Worm (Caenorhabditis elegans) whole organism, L4 larva: ENCODE results near the gene F28D1.6.

Experiments
- T20F7.1 ChIP-seq: fragments of 200-800 bp; sonication (Bioruptor generic); optimal IDR thresholded peaks from 2 replicates; lab custom pipeline; 2018; ENCODE audit warnings: mild to moderate bottlenecking, missing genetic modification characterization, missing compliant biosample characterization
- Y105C5A.15 ChIP-seq: fragments of 200-800 bp; sonication (Bioruptor generic); IDR thresholded peaks from 2 replicates; pipeline ENCODE4 v1.3.6; 2022; ENCODE audit warnings: missing genetic modification characterization, missing compliant biosample characterization
- ZK337.2 ChIP-seq: fragments of 200-800 bp; sonication (Bioruptor generic); IDR thresholded peaks from 2 replicates; pipeline ENCODE4 v1.3.6; 2022; ENCODE audit warnings: missing genetic modification reagents, missing genetic modification characterization, missing compliant biosample characterization
- ZK546.5 ChIP-seq, 2 experiments: sonication (generic microtip); optimal IDR thresholded peaks; 2 replicates each; lab custom pipeline; 2017; ENCODE audit warnings: missing biosample characterization in 2 of 2, missing genetic modification characterization in 2 of 2
- aha-1 ChIP-seq: fragments of 150-350 bp; peaks from one replicate; lab custom pipeline; 2014; ENCODE audit warnings: missing biosample characterization, missing genetic modification characterization
- aly-2 ChIP-seq: sonication (generic microtip); optimal IDR thresholded peaks from 2 replicates; lab custom pipeline; 2018; ENCODE audit warnings: missing biosample characterization, missing genetic modification characterization
- ama-1 ChIP-seq: fragments of 150-350 bp; optimal IDR thresholded peaks from 2 replicates; lab custom pipeline; 2014; ENCODE audit warnings: inconsistent platforms, mixed read lengths
- arid-1 ChIP-seq: fragments of 200-800 bp; sonication (Bioruptor generic); conservative IDR thresholded peaks from 2 replicates; pipeline ENCODE4 v1.3.6; 2022; ENCODE audit warnings: missing genetic modification reagents, missing genetic modification characterization, missing compliant biosample characterization
- ces-1 ChIP-seq: fragments of 150-350 bp; sonication (generic microtip); optimal IDR thresholded peaks from 4 replicates; lab custom pipeline; 2014; ENCODE audit warnings: missing biosample characterization, missing genetic modification reagents, missing genetic modification characterization
- cey-2 ChIP-seq: sonication (generic microtip); optimal IDR thresholded peaks from 3 replicates; lab custom pipeline; 2017; ENCODE audit warnings: missing genetic modification characterization, mild to moderate bottlenecking, missing compliant biosample characterization, antibody characterized with exemption, borderline replicate concordance; ENCODE audit not compliant: insufficient read depth
- daf-12 ChIP-seq: fragments of 150-350 bp; optimal IDR thresholded peaks from 2 replicates; lab custom pipeline; 2014; ENCODE audit warnings: missing biosample characterization, missing genetic modification reagents, missing genetic modification characterization
- daf-16 ChIP-seq, 3 experiments: sonication (generic microtip); optimal IDR thresholded peaks; 2 replicates each; lab custom pipeline; 2016 to 2017; ENCODE audit warnings: missing genetic modification characterization in 3 of 3, missing genetic modification reagents in 3 of 3, mild to moderate bottlenecking in 2 of 3, missing compliant biosample characterization in 2 of 3, missing biosample characterization in 1 of 3, moderate library complexity in 1 of 3
- daf-19 ChIP-seq: fragments of 200-800 bp; sonication (Bioruptor generic); conservative IDR thresholded peaks from 2 replicates; pipeline ENCODE4 v1.3.6; 2022; ENCODE audit warnings: missing genetic modification characterization, missing compliant biosample characterization
- dmd-6 ChIP-seq: fragments of 200-800 bp; sonication (Bioruptor generic); IDR thresholded peaks from 2 replicates; pipeline ENCODE4 v1.3.6; 2022; ENCODE audit warnings: missing genetic modification reagents, missing genetic modification characterization, missing compliant biosample characterization
- dpl-1 ChIP-seq: fragments of 150-350 bp; optimal IDR thresholded peaks from 2 replicates; lab custom pipeline; 2014; ENCODE audit warnings: missing biosample characterization, missing genetic modification reagents, missing genetic modification characterization
- duxl-1 ChIP-seq: sonication (generic microtip); optimal IDR thresholded peaks from 2 replicates; lab custom pipeline; 2016; ENCODE audit warnings: mild to moderate bottlenecking, missing genetic modification characterization, moderate library complexity, missing compliant biosample characterization; ENCODE audit not compliant: poor library complexity
- egl-43 ChIP-seq: fragments of 200-800 bp; sonication (Bioruptor generic); IDR thresholded peaks from 2 replicates; pipeline ENCODE4 v1.3.6; 2022; ENCODE audit warnings: missing genetic modification reagents, missing genetic modification characterization, missing compliant biosample characterization
- fkh-10 ChIP-seq: fragments of 150-350 bp; optimal IDR thresholded peaks from 2 replicates; lab custom pipeline; 2014; ENCODE audit warnings: missing biosample characterization, missing genetic modification reagents, missing genetic modification characterization
- gei-8 ChIP-seq: fragments of 200-800 bp; sonication (Bioruptor generic); optimal IDR thresholded peaks from 2 replicates; lab custom pipeline; 2018; ENCODE audit warnings: mild to moderate bottlenecking, missing genetic modification characterization, missing compliant biosample characterization
- hlh-30 ChIP-seq: sonication (generic microtip); optimal IDR thresholded peaks from 2 replicates; lab custom pipeline; 2017; ENCODE audit warnings: antibody characterized with exemption, mild to moderate bottlenecking, missing genetic modification characterization, missing compliant biosample characterization; ENCODE audit not compliant: insufficient read depth
- hmg-1.1 ChIP-seq: fragments of 200-800 bp; sonication (Bioruptor generic); IDR thresholded peaks from 2 replicates; pipeline ENCODE4 v1.3.6; 2022; ENCODE audit warnings: missing genetic modification reagents, missing genetic modification characterization, missing compliant biosample characterization
- jun-1 ChIP-seq: fragments of 150-350 bp; optimal IDR thresholded peaks from 2 replicates; lab custom pipeline; 2014; ENCODE audit warnings: missing biosample characterization, missing genetic modification reagents, missing genetic modification characterization
- lim-7 ChIP-seq: fragments of 200-800 bp; sonication (Bioruptor generic); IDR thresholded peaks from 2 replicates; pipeline ENCODE4 v1.3.6; 2022; ENCODE audit warnings: missing genetic modification characterization, missing compliant biosample characterization
- lin-13 ChIP-seq: fragments of 150-350 bp; optimal IDR thresholded peaks from 2 replicates; lab custom pipeline; 2014; ENCODE audit warnings: missing biosample characterization, missing genetic modification reagents, missing genetic modification characterization
- lin-29 ChIP-seq: fragments of 200-800 bp; sonication (Bioruptor generic); IDR thresholded peaks from 2 replicates; pipeline ENCODE4 v1.3.6; 2022; ENCODE audit warnings: missing genetic modification reagents, missing genetic modification characterization, missing compliant biosample characterization
- lin-38 ChIP-seq: fragments of 200-800 bp; sonication (Bioruptor generic); IDR thresholded peaks from 2 replicates; pipeline ENCODE4 v1.3.6; 2022; ENCODE audit warnings: missing genetic modification reagents, missing genetic modification characterization, missing compliant biosample characterization
- lsy-2 ChIP-seq, 2 experiments: fragments of 150-350 bp in 1 of 2; sonication (generic microtip) in 1 of 2; optimal IDR thresholded peaks; 2 replicates each; lab custom pipeline; 2014 to 2017; ENCODE audit warnings: missing biosample characterization in 2 of 2, missing genetic modification characterization in 2 of 2
- mdl-1 ChIP-seq, 2 experiments: fragments of 150-350 bp in 1 of 2; sonication (generic microtip) in 1 of 2; optimal IDR thresholded peaks; 2 replicates each; lab custom pipeline; 2014 to 2017; ENCODE audit warnings: missing biosample characterization in 2 of 2, missing genetic modification characterization in 2 of 2
- mep-1 ChIP-seq: fragments of 150-350 bp; sonication (generic microtip); optimal IDR thresholded peaks from 3 replicates; lab custom pipeline; 2014; ENCODE audit warnings: missing biosample characterization, missing genetic modification characterization
- mxl-3 ChIP-seq: fragments of 200-800 bp; sonication (Bioruptor generic); optimal IDR thresholded peaks from 2 replicates; lab custom pipeline; 2018; ENCODE audit warnings: mild to moderate bottlenecking, missing genetic modification characterization, missing compliant biosample characterization
- nhr-10 ChIP-seq: fragments of 150-350 bp; optimal IDR thresholded peaks from 2 replicates; lab custom pipeline; 2014; ENCODE audit warnings: missing biosample characterization, missing genetic modification characterization
- nhr-102 ChIP-seq: sonication (generic microtip); optimal IDR thresholded peaks from 2 replicates; lab custom pipeline; 2016; ENCODE audit warnings: mild to moderate bottlenecking, missing genetic modification characterization, moderate library complexity, missing compliant biosample characterization
- nhr-11 ChIP-seq: fragments of 150-350 bp; optimal IDR thresholded peaks from 2 replicates; lab custom pipeline; 2014; ENCODE audit warnings: missing biosample characterization, missing genetic modification characterization
- nhr-41 ChIP-seq: fragments of 200-800 bp; sonication (Bioruptor generic); IDR thresholded peaks from 2 replicates; pipeline ENCODE4 v1.3.6; 2022; ENCODE audit warnings: missing genetic modification reagents, missing genetic modification characterization, missing compliant biosample characterization
- nhr-42 ChIP-seq: fragments of 200-800 bp; sonication (Bioruptor generic); IDR thresholded peaks from 2 replicates; pipeline ENCODE4 v1.3.6; 2022; ENCODE audit warnings: missing genetic modification characterization, missing compliant biosample characterization
- nhr-77 ChIP-seq: fragments of 150-350 bp; optimal IDR thresholded peaks from 2 replicates; lab custom pipeline; 2014; ENCODE audit warnings: missing biosample characterization, missing genetic modification characterization
- pha-4 ChIP-seq, 2 experiments: fragments of 150-350 bp in 1 of 2; fragments of 200-800 bp in 1 of 2; sonication (Bioruptor generic) in 1 of 2; IDR thresholded peaks in 1 of 2; optimal IDR thresholded peaks in 1 of 2; 2 replicates each; pipeline versions ENCODE4 v1.3.6 to Lab custom; 2014 to 2022; ENCODE audit warnings: missing genetic modification characterization in 2 of 2, missing genetic modification reagents in 2 of 2, missing biosample characterization in 1 of 2, missing compliant biosample characterization in 1 of 2
- skn-1 ChIP-seq: fragments of 150-350 bp; optimal IDR thresholded peaks from 2 replicates; lab custom pipeline; 2014; ENCODE audit warnings: missing biosample characterization, missing genetic modification characterization
- snpc-1.2 ChIP-seq: fragments of 200-800 bp; sonication (Bioruptor generic); IDR thresholded peaks from 2 replicates; pipeline ENCODE4 v1.3.6; 2022; ENCODE audit warnings: missing genetic modification reagents, missing genetic modification characterization, missing compliant biosample characterization
- spr-3 ChIP-seq: fragments of 200-800 bp; sonication (Bioruptor generic); optimal IDR thresholded peaks from 2 replicates; lab custom pipeline; 2018; ENCODE audit warnings: mild to moderate bottlenecking, missing genetic modification characterization, missing compliant biosample characterization
- tag-97 ChIP-seq: fragments of 200-800 bp; sonication (Bioruptor generic); IDR thresholded peaks from 2 replicates; pipeline ENCODE4 v1.3.6; 2022; ENCODE audit warnings: missing genetic modification characterization, missing compliant biosample characterization
- tra-1 ChIP-seq: fragments of 200-800 bp; sonication (Bioruptor generic); IDR thresholded peaks from 2 replicates; pipeline ENCODE4 v1.3.6; 2022; ENCODE audit warnings: missing genetic modification reagents, missing genetic modification characterization, missing compliant biosample characterization
- unc-130 ChIP-seq: sonication (generic microtip); optimal IDR thresholded peaks from 2 replicates; lab custom pipeline; 2016; ENCODE audit warnings: missing genetic modification reagents, missing genetic modification characterization, missing compliant biosample characterization
- unc-62 ChIP-seq, 3 experiments: fragments of 150-350 bp in 1 of 3; sonication (generic microtip); optimal IDR thresholded peaks in 2 of 3; peaks in 1 of 3; 1 replicate in 1 of 3; 2 replicates in 2 of 3; lab custom pipeline; 2014 to 2017; ENCODE audit warnings: missing biosample characterization in 3 of 3, missing genetic modification characterization in 3 of 3, missing genetic modification reagents in 3 of 3, missing genotype in 1 of 3
- zip-11 ChIP-seq: fragments of 200-800 bp; sonication (Bioruptor generic); IDR thresholded peaks from 2 replicates; pipeline ENCODE4 v1.3.6; 2022; ENCODE audit warnings: missing genetic modification characterization, missing compliant biosample characterization
- ztf-7 ChIP-seq: fragments of 150-350 bp; optimal IDR thresholded peaks from 2 replicates; lab custom pipeline; 2014; ENCODE audit warnings: missing biosample characterization, missing genetic modification characterization

The F28D1.6 gene

DNA sequence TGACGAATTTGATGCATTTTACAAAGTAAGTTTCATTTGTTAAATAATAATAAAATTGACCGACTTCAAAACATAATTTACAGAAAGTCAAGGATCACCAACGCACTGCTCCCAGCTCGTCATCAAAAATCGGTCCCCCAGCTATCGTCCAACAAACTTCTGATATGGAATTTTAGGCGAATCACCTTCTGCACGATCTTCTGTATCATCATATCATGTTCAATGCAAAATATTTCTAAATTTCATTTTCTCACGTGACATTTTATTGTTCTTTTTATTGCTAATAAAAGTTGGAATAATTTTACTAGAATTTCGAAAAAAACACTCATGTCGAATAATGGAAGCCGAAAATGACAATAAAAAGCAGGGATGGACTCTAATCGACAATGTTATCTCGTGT is 25.2 kb upstream of the F28D1.6 start, which contains the start of gene acl-13:
TSS of gene acl-13 (plus strand) at position 301 of the 400 bp plus-strand sequence.
- TF ChIP-seq fkh-10 (GFP tag; lab: Kevin White, UChicago) (no peak), egl-43 (GFP tag; lab: Robert Waterston, UW) (no peak), pha-4 (GFP tag; IDR thresholded peaks at IDR 0.05; lab: Robert Waterston, UW) (no peak), pha-4 (tag; optimal IDR thresholded peaks at IDR 0.05; lab: Kevin White, UChicago) (no peak), nhr-42 (no peak), cey-2 (tag; lab: Kevin White, UChicago) (no peak), lim-7 (no peak), skn-1 (tag; lab: Kevin White, UChicago) (no peak), dpl-1 (GFP tag; lab: Kevin White, UChicago) (no peak), nhr-11 (tag; lab: Kevin White, UChicago) (no peak), jun-1 (tag; lab: Kevin White, UChicago) (no peak), nhr-41 (GFP tag; lab: Robert Waterston, UW) (no peak), snpc-1.2 (GFP tag; lab: Robert Waterston, UW) (no peak), aha-1 (tag; lab: Kevin White, UChicago) (no peak), duxl-1 (tag; lab: Kevin White, UChicago) (no peak), T20F7.1 (GFP tag; lab: Kevin White, UChicago) (no peak), ama-1 (lab: Kevin White, UChicago) (no peak)
- TF ChIP-seq, all 104 proteins: peak for 0

DNA sequence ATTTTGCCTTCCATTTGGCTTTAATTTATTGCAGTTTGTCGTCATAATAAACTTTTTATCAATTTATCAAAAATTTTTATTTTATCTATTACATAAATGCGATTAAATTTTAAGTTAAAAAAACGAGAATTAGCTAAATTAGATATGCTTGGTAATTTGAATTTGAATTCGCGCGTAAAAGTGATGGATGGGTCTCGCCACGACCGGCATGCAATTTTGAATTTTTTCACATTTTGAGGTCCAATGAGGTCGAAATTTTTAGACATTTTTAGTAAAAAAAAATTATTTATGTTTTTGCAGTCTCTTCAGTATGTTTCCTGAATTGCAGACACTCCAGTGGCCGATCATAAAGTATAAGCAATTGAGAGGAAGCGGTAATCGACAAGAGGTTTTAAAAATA is 23.7 kb upstream of the F28D1.6 start, which contains the start of gene dsb-1:
TSS of gene dsb-1 (plus strand) at position 301 of the 400 bp plus-strand sequence.
- TF ChIP-seq nhr-42 (no peak), unc-130 (no peak), spr-3 (GFP tag; lab: Kevin White, UChicago) (no peak), cey-2 (tag; lab: Kevin White, UChicago) (no peak), aly-2 (no peak), lin-38 (peak; percentile 26), tra-1 (GFP tag; lab: Robert Waterston, UW) (no peak), arid-1 (no peak), ces-1 (GFP tag; lab: Kevin White, UChicago) (no peak)

DNA sequence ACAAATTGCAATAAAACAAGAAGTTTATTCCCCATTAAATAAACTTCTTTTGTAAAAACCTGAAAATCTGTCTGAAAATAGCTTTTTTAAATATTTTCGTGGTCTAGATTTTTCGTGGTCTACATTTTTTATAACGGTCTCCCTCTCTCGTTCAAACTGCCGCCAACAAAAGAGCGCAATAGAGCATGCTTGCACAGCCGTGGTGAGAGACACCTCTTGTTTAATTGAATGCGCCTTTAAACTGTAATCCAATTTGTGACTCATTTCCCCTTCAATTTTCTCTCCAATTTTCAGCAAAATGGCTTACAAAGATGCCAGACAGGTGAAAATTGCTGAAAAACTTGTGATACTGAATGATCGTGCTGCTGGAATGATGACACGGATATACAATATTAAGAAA is 19.2 kb upstream of the F28D1.6 start, which contains the start of gene gex-3:
TSS of gene gex-3 (plus strand) at position 295 of the 400 bp plus-strand sequence.
- TF ChIP-seq tag-97 (no peak), lin-13 (GFP tag; lab: Kevin White, UChicago) (peak; percentile 87), dmd-6 (GFP tag; lab: Robert Waterston, UW) (peak; percentile 30; the same call in 1 of the 2 replicates), daf-16 (GFP tag; optimal IDR thresholded peaks at IDR 0.05; lab: Kevin White, UChicago) (no peak), daf-16 (tag; optimal IDR thresholded peaks at IDR 0.05; lab: Kevin White, UChicago) (peak; percentile 51), unc-62 (GFP tag; optimal IDR thresholded peaks at IDR 0.05 in 1 of 2; lab: Kevin White, UChicago) (peak in 1 of 2 experiments; percentile 78), unc-62 (tag; optimal IDR thresholded peaks at IDR 0.05; lab: Kevin White, UChicago) (no peak), arid-1 (no peak), jun-1 (tag; lab: Kevin White, UChicago) (no peak), hmg-1.1 (GFP tag; lab: Robert Waterston, UW) (peak; percentile 65), lin-29 (GFP tag; lab: Robert Waterston, UW) (no peak), ZK546.5 (tag; optimal IDR thresholded peaks at IDR 0.05; lab: Kevin White, UChicago) (peak in 1 of 2 experiments; percentile 55), Y105C5A.15 (GFP tag; lab: Robert Waterston, UW) (no peak), mxl-3 (peak; percentile 28), mep-1 (tag; lab: Kevin White, UChicago) (peak; percentile 81), ztf-7 (no peak), lsy-2 (tag; optimal IDR thresholded peaks at IDR 0.05; lab: Kevin White, UChicago) (peak; percentile 61 to 95), dpl-1 (GFP tag; lab: Kevin White, UChicago) (peak; percentile 91), mdl-1 (tag; optimal IDR thresholded peaks at IDR 0.05; lab: Kevin White, UChicago) (no peak), snpc-1.2 (GFP tag; lab: Robert Waterston, UW) (peak; percentile 77), zip-11 (GFP tag; lab: Robert Waterston, UW) (no peak), nhr-102 (tag; lab: Kevin White, UChicago) (no peak), gei-8 (GFP tag; lab: Kevin White, UChicago) (no peak), lin-38 (peak; percentile 97), ZK337.2 (no peak), hlh-30 (tag; lab: Kevin White, UChicago) (peak; percentile 82), nhr-77 (tag; lab: Kevin White, UChicago) (peak; percentile 59), nhr-10 (tag; lab: Kevin White, UChicago) (no peak), daf-19 (GFP tag; lab: Robert Waterston, UW) (0 out of 2 replicates have a peak, but pooled peaks have one; percentile 32), daf-12 (tag; lab: Kevin White, UChicago) (no peak)
